Worm (Caenorhabditis elegans) whole organism, L2 larva: ENCODE results near the gene F31F4.17.

Experiments used
- F13H6.1 ChIP-seq: sonication (generic microtip); optimal IDR thresholded peaks from 2 replicates; lab custom pipeline; 2016; ENCODE audit warnings: missing genetic modification characterization, missing compliant biosample characterization
- R02D3.7 ChIP-seq: fragments of 150-350 bp; optimal IDR thresholded peaks from 2 replicates; lab custom pipeline; 2014; ENCODE audit warnings: missing biosample characterization, missing genetic modification characterization
- Y55F3AM.14 ChIP-seq: fragments of 200-800 bp; sonication (Bioruptor generic); optimal IDR thresholded peaks from 2 replicates; lab custom pipeline; 2018; ENCODE audit warnings: mild to moderate bottlenecking, missing genetic modification characterization, missing compliant biosample characterization
- ZK546.5 ChIP-seq: sonication (generic microtip); optimal IDR thresholded peaks from 2 replicates; lab custom pipeline; 2017; ENCODE audit warnings: missing biosample characterization, missing genetic modification characterization
- aly-2 ChIP-seq: fragments of 150-350 bp; optimal IDR thresholded peaks from 2 replicates; lab custom pipeline; 2014; ENCODE audit warnings: missing biosample characterization, missing genetic modification characterization
- ceh-16 ChIP-seq: fragments of 150-350 bp; optimal IDR thresholded peaks from 2 replicates; lab custom pipeline; 2014; ENCODE audit warnings: missing biosample characterization, missing genetic modification characterization
- ceh-82 ChIP-seq: fragments of 150-350 bp; optimal IDR thresholded peaks from 2 replicates; lab custom pipeline; 2014; ENCODE audit warnings: missing biosample characterization, missing genetic modification characterization
- crh-2 ChIP-seq: sonication (generic microtip); optimal IDR thresholded peaks from 2 replicates; lab custom pipeline; 2017; ENCODE audit warnings: missing biosample characterization, missing genetic modification characterization
- egl-27 ChIP-seq: sonication (generic microtip); optimal IDR thresholded peaks from 3 replicates; lab custom pipeline; 2017; ENCODE audit warnings: missing biosample characterization, missing genetic modification reagents, missing genetic modification characterization
- elt-1 ChIP-seq: fragments of 150-350 bp; optimal IDR thresholded peaks from 2 replicates; lab custom pipeline; 2014; ENCODE audit warnings: missing biosample characterization, missing genetic modification characterization
- elt-3 ChIP-seq: sonication (generic microtip); optimal IDR thresholded peaks from 2 replicates; lab custom pipeline; 2017; ENCODE audit warnings: missing biosample characterization, missing genetic modification characterization
- fos-1 ChIP-seq: fragments of 150-350 bp; optimal IDR thresholded peaks from 2 replicates; lab custom pipeline; 2014; ENCODE audit warnings: missing biosample characterization, missing genetic modification characterization
- gmeb-1 ChIP-seq: fragments of 150-350 bp; optimal IDR thresholded peaks from 2 replicates; lab custom pipeline; 2014; ENCODE audit warnings: missing biosample characterization, missing genetic modification characterization
- lin-11 ChIP-seq: fragments of 150-350 bp; sonication (generic microtip); optimal IDR thresholded peaks from 2 replicates; lab custom pipeline; 2014; ENCODE audit warnings: missing biosample characterization, missing genetic modification characterization, inconsistent platforms, mixed read lengths
- lin-13 ChIP-seq: fragments of 150-350 bp; optimal IDR thresholded peaks from 2 replicates; lab custom pipeline; 2014; ENCODE audit warnings: missing biosample characterization, missing genetic modification reagents, missing genetic modification characterization
- lsy-2 ChIP-seq, 2 experiments: fragments of 150-350 bp in 1 of 2; sonication (generic microtip) in 1 of 2; optimal IDR thresholded peaks; 2 replicates each; lab custom pipeline; 2014 to 2017; ENCODE audit warnings: missing biosample characterization in 2 of 2, missing genetic modification characterization in 2 of 2
- mdl-1 ChIP-seq, 2 experiments: fragments of 150-350 bp in 1 of 2; sonication (generic microtip) in 1 of 2; optimal IDR thresholded peaks; 2 replicates each; lab custom pipeline; 2017; ENCODE audit warnings: missing biosample characterization in 2 of 2, missing genetic modification characterization in 2 of 2
- nhr-10 ChIP-seq: sonication (generic microtip); optimal IDR thresholded peaks from 2 replicates; lab custom pipeline; 2017; ENCODE audit warnings: missing biosample characterization, missing genetic modification characterization
- nhr-11 ChIP-seq: fragments of 150-350 bp; optimal IDR thresholded peaks from 2 replicates; lab custom pipeline; 2014; ENCODE audit warnings: missing biosample characterization, missing genetic modification characterization
- nhr-12 ChIP-seq: fragments of 150-350 bp; optimal IDR thresholded peaks from 2 replicates; lab custom pipeline; 2014; ENCODE audit warnings: missing biosample characterization, missing genetic modification characterization
- nhr-129 ChIP-seq: fragments of 150-350 bp; optimal IDR thresholded peaks from 2 replicates; lab custom pipeline; 2014; ENCODE audit warnings: missing biosample characterization, missing genetic modification characterization
- nhr-21 ChIP-seq: fragments of 150-350 bp; optimal IDR thresholded peaks from 2 replicates; lab custom pipeline; 2014; ENCODE audit warnings: missing biosample characterization, missing genetic modification characterization
- nhr-23 ChIP-seq: fragments of 150-350 bp; optimal IDR thresholded peaks from 2 replicates; lab custom pipeline; 2014; ENCODE audit warnings: missing biosample characterization, missing genetic modification reagents, missing genetic modification characterization
- nhr-237 ChIP-seq: fragments of 150-350 bp; optimal IDR thresholded peaks from 2 replicates; lab custom pipeline; 2014; ENCODE audit warnings: missing biosample characterization, missing genetic modification characterization
- nhr-25 ChIP-seq: fragments of 150-350 bp; sonication (generic microtip); optimal IDR thresholded peaks from 3 replicates; lab custom pipeline; 2014; ENCODE audit warnings: missing biosample characterization, missing genetic modification characterization
- nhr-6 ChIP-seq: fragments of 150-350 bp; optimal IDR thresholded peaks from 2 replicates; lab custom pipeline; 2014; ENCODE audit warnings: missing biosample characterization, missing genetic modification characterization
- nhr-77 ChIP-seq: fragments of 150-350 bp; optimal IDR thresholded peaks from 2 replicates; lab custom pipeline; 2014; ENCODE audit warnings: missing biosample characterization, missing genetic modification characterization
- peb-1 ChIP-seq: fragments of 150-350 bp; optimal IDR thresholded peaks from 2 replicates; lab custom pipeline; 2014; ENCODE audit warnings: missing biosample characterization, missing genetic modification characterization
- sem-4 ChIP-seq: fragments of 150-350 bp; optimal IDR thresholded peaks from 2 replicates; lab custom pipeline; 2014; ENCODE audit warnings: missing biosample characterization, missing genetic modification reagents, missing genetic modification characterization
- sma-9 ChIP-seq, 2 experiments: fragments of 150-350 bp in 1 of 2; sonication (generic microtip) in 1 of 2; optimal IDR thresholded peaks; 2 replicates each; lab custom pipeline; 2014 to 2016; ENCODE audit warnings: missing genetic modification characterization in 2 of 2, mild to moderate bottlenecking in 1 of 2, missing biosample characterization in 1 of 2, missing compliant biosample characterization in 1 of 2, missing genetic modification reagents in 1 of 2, moderate library complexity in 1 of 2
- snpc-4 ChIP-seq: fragments of 150-350 bp; optimal IDR thresholded peaks from 2 replicates; lab custom pipeline; 2014; ENCODE audit warnings: missing biosample characterization, missing genetic modification characterization
- unc-39 ChIP-seq: fragments of 150-350 bp; optimal IDR thresholded peaks from 2 replicates; lab custom pipeline; 2014; ENCODE audit warnings: missing biosample characterization, missing genetic modification characterization
- unc-55 ChIP-seq: fragments of 150-350 bp; sonication (generic microtip); optimal IDR thresholded peaks from 3 replicates; lab custom pipeline; 2014; ENCODE audit warnings: missing biosample characterization, missing genetic modification reagents, missing genetic modification characterization
- ztf-1 ChIP-seq: fragments of 200-800 bp; sonication (Bioruptor generic); conservative IDR thresholded peaks from 2 replicates; pipeline ENCODE4 v1.3.6; 2022; ENCODE audit warnings: missing genetic modification characterization, missing compliant biosample characterization
- ztf-11 ChIP-seq: sonication (generic microtip); optimal IDR thresholded peaks from 2 replicates; lab custom pipeline; 2017; ENCODE audit warnings: missing biosample characterization, missing genetic modification characterization
- ztf-4 ChIP-seq: fragments of 150-350 bp; optimal IDR thresholded peaks from 2 replicates; lab custom pipeline; 2014; ENCODE audit warnings: missing biosample characterization, missing genetic modification characterization

F31F4.17 gene

DNA sequence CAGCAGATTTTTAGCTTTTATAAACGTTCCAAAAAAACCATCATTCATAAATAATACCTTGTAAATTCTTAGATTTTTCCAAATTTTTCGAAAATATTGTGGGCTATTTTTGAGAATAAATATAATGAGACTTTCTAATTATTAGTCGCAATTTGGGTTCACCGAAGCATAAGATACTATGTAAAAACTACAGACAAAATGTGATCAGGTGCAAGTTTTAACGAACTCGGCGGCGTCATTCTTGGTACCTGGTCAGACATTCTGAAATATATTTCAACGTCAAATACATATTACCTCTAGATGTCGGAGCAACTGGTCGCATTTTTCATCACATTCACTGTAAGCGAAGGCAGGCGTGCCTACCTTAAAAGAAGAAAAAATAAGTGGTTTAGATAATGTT lies 21.9 kb upstream of the F31F4.17 start, which contains the start of gene srx-23:
TSS of gene srx-23 (plus strand) at position 301 of the 400 bp plus-strand sequence.
- TF ChIP-seq nhr-10 (no peak), ztf-1 (no peak), F13H6.1 (tag; lab: Kevin White, UChicago) (no peak), nhr-129 (tag; lab: Kevin White, UChicago) (no peak), ztf-4 (tag; lab: Kevin White, UChicago) (no peak), peb-1 (tag; lab: Kevin White, UChicago) (no peak), ZK546.5 (tag; lab: Kevin White, UChicago) (no peak), mdl-1 (tag; optimal IDR thresholded peaks at IDR 0.05; lab: Kevin White, UChicago) (no peak), Y55F3AM.14 (GFP tag; lab: Kevin White, UChicago) (no peak), aly-2 (tag; lab: Kevin White, UChicago) (no peak), elt-3 (tag; lab: Kevin White, UChicago) (no peak), ceh-82 (tag; lab: Kevin White, UChicago) (no peak), nhr-12 (tag; lab: Kevin White, UChicago) (no peak), nhr-11 (no peak), unc-39 (tag; lab: Kevin White, UChicago) (no peak), ztf-11 (no peak), ceh-16 (tag; lab: Kevin White, UChicago) (no peak), egl-27 (no peak)
- TF ChIP-seq, all 48 proteins: peak for 0

DNA sequence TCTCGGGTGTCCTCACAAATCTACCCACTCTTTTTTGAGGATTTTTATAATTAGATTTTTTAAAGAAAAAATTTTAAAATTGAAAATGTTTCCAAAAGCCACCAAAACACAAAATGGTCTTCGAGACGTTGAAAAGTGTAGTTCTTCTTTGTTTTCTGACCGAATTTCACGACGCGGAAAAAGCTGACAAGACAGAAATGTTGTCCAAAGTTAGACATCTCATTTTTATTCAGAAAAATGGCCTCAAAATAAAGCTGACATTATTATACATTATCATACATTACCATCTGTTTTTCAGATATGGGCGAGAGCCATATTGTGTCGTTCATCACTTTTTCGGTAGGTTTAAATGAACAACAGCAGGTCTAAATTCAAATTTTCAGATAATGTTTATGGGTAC lies 19.6 kb upstream of the F31F4.17 start, which contains the start of gene srx-22:
TSS of gene srx-22 (plus strand) at position 301 of the 400 bp plus-strand sequence.
- no peak for TF ChIP-seq unc-55 (GFP tag; lab: Kevin White, UChicago)
- no peak for TF ChIP-seq unc-39 (tag; lab: Kevin White, UChicago)
- no peak for TF ChIP-seq R02D3.7 (tag; lab: Kevin White, UChicago)
- no peak for TF ChIP-seq fos-1 (tag; lab: Kevin White, UChicago)
- TF ChIP-seq crh-2 (tag; lab: Kevin White, UChicago) = no peak
- no peak for TF ChIP-seq nhr-77 (tag; lab: Kevin White, UChicago)
- TF ChIP-seq lin-13 = no peak
- TF ChIP-seq snpc-4 (tag; lab: Kevin White, UChicago) = no peak

DNA sequence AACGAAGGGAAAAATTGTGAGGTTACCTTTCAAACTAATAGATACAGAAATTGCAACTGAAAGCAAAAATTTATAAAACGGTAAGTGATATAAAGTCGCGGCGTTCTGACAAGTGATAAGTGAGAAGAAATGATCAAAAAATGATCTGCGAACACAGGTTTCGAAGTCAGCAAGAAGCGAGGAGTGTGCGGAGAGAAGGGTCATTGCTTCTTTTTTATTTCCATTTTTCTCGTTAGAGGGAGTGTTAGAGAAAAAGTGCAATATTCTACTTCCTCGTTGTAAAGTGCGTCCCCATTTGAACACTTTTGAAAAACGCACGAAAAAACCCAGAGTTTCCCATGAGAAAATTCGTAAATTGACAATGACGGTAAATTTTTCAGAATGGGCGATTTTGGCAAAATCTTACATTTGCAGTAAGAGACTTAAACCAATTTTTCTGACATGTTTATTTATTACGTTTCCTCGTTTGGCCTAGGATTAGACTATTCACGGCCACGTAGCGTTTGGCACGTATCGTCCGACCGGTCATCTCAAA lies 16.5 kb upstream of the F31F4.17 start, which contains the start of the genes fbxa-72 and srx-21:
TSS of gene fbxa-72 (minus strand) at position 204 of the 535 bp plus-strand sequence.
TSS of gene srx-21 (plus strand) at position 485 of the 535 bp plus-strand sequence.
- TF ChIP-seq elt-1 (no peak), fos-1 (tag; lab: Kevin White, UChicago) (peak; percentile 70), sem-4 (tag; lab: Kevin White, UChicago) (no peak), ztf-11 (no peak), nhr-12 (tag; lab: Kevin White, UChicago) (no peak), nhr-21 (tag; lab: Kevin White, UChicago) (no peak), nhr-77 (tag; lab: Kevin White, UChicago) (no peak), peb-1 (tag; lab: Kevin White, UChicago) (no peak), Y55F3AM.14 (GFP tag; lab: Kevin White, UChicago) (no peak), nhr-25 (tag; lab: Kevin White, UChicago) (peak; percentile 42), sma-9 (GFP tag; optimal IDR thresholded peaks at IDR 0.05; lab: Kevin White, UChicago) (no peak), sma-9 (tag; optimal IDR thresholded peaks at IDR 0.05; lab: Kevin White, UChicago) (no peak), gmeb-1 (no peak), lin-11 (no peak), lin-13 (no peak), nhr-23 (tag; lab: Kevin White, UChicago) (no peak), lsy-2 (tag; optimal IDR thresholded peaks at IDR 0.05; lab: Kevin White, UChicago) (no peak), nhr-237 (tag; lab: Kevin White, UChicago) (no peak)

DNA sequence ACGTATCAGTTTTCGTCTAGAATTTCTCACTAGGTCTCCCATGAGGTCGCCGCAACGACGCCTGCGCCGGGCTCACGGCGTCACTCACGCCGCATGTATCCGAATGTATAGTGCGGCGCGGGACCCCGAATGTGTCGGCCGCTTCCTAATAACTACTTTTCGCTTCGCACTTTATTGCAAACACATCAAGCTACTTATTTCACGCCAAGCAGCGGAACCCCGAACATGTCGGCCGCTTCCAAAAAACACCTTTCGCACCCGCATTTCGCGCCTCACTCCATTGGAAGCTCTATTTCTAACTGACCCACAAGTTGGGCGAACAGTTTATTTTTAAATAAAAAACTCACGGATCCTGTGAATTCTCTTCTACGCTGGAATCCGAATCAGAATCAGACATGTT lies 16.0 kb upstream of the F31F4.17 start:
- TF ChIP-seq nhr-6 (tag; lab: Kevin White, UChicago) = no peak
- peak; percentile 38 for TF ChIP-seq snpc-4 (tag; lab: Kevin White, UChicago)
